Worm (Caenorhabditis elegans) whole organism, late embryonic: ENCODE measurements around the gene F49E2.2.

ENCODE experiments used
- ceh-22 ChIP-seq: sonication (generic microtip); optimal IDR thresholded peaks from 2 replicates; lab custom pipeline; 2017; ENCODE audit warnings: missing biosample characterization, missing genetic modification characterization
- hlh-15 ChIP-seq: sonication (generic microtip); optimal IDR thresholded peaks from 2 replicates; lab custom pipeline; 2016; ENCODE audit warnings: missing genetic modification characterization, missing compliant biosample characterization

ce11 chrX:9622609-9623008 is 56.1 kb downstream of the F49E2.2 start:
- TF ChIP-seq hlh-15 (tag; lab: Kevin White, UChicago) (peak; percentile 19), ceh-22 (tag; lab: Kevin White, UChicago) (no peak)
